Worm (Caenorhabditis elegans): ENCODE results near the gene xrn-1.

The xrn-1 gene

ce11 chrII:14055717-14056116 is 13.0 kb upstream of the xrn-1 start:
- no peak for TF ChIP-seq hif-1 (tag; optimal IDR thresholded peaks at IDR 0.05)
- TF ChIP-seq cey-2 (tag; optimal IDR thresholded peaks at IDR 0.05; ENCODE audit: borderline replicate concordance, insufficient read depth), result no peak
- no peak for TF ChIP-seq nhr-42 (GFP tag; IDR thresholded peaks at IDR 0.05)
- TF ChIP-seq aha-1 (tag), result peak; percentile 61
- TF ChIP-seq dmd-6 (GFP tag; IDR thresholded peaks at IDR 0.05), result peak; percentile 39; the same call in 1 of the 2 replicates
- no peak for TF ChIP-seq pha-4 (GFP tag; IDR thresholded peaks at IDR 0.05)
- no peak for TF ChIP-seq pha-4 (tag; optimal IDR thresholded peaks at IDR 0.05)
- no peak for TF ChIP-seq dmd-8 (GFP tag; IDR thresholded peaks at IDR 0.05)
- no peak for TF ChIP-seq daf-16 (GFP tag; optimal IDR thresholded peaks at IDR 0.05)
- TF ChIP-seq daf-16 (tag; optimal IDR thresholded peaks at IDR 0.05), result peak; percentile 33
- peak; percentile 37 for TF ChIP-seq dve-1 (tag; optimal IDR thresholded peaks at IDR 0.05; ENCODE audit: insufficient read depth)
- TF ChIP-seq rbr-2 (tag; optimal IDR thresholded peaks at IDR 0.05), result no peak
- TF ChIP-seq pqm-1 (tag; optimal IDR thresholded peaks at IDR 0.05), result peak; percentile 75
- no peak for TF ChIP-seq egl-43 (GFP tag; IDR thresholded peaks at IDR 0.05)
- TF ChIP-seq nhr-77 (tag; optimal IDR thresholded peaks at IDR 0.05), result peak; percentile 38
- no peak for TF ChIP-seq ceh-32 (tag; optimal IDR thresholded peaks at IDR 0.05; ENCODE audit: poor library complexity)
- TF ChIP-seq aly-2 (tag; optimal IDR thresholded peaks at IDR 0.05), result no peak
- TF ChIP-seq nhr-28 (tag; optimal IDR thresholded peaks at IDR 0.05), result peak; percentile 46
- TF ChIP-seq zfp-3 (GFP tag; conservative IDR thresholded peaks at IDR 0.05), result no peak
- TF ChIP-seq ama-1 (optimal IDR thresholded peaks at IDR 0.05), result no peak

DNA sequence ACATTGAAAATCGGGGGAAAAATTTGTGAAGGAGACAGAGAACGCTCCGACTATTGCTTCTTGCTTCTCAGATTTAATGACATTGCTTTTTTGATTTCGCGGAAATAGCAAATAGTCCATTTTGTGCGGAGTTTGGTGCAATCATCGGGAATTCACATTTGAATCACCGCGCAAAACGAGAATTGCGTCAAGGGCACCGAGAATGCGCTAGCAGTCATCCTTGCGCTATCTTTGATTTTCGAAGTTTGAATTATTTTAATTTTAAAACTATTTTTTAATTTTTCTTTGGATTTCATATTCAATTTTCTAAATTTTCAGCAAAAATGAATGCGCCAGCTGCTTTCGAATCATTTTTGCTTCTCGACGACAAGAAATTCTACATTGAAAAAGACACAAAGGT is 8.9 kb upstream of the xrn-1 start, which contains the start of gene rpb-11:
rpb-11 (plus strand) TSS at position 319 of the 400 bp plus-strand sequence.
- no peak for TF ChIP-seq zag-1 (tag; optimal IDR thresholded peaks at IDR 0.05)
- peak; percentile 94 for TF ChIP-seq duxl-1 (tag; optimal IDR thresholded peaks at IDR 0.05; ENCODE audit: poor library complexity)
- TF ChIP-seq nhr-102 (tag; optimal IDR thresholded peaks at IDR 0.05), result peak; percentile 95
- 0 out of 2 replicates have a peak, but pooled peaks have one; percentile 20 for TF ChIP-seq mxl-2 (GFP tag; conservative IDR thresholded peaks at IDR 0.05)
- TF ChIP-seq ceh-32 (tag; optimal IDR thresholded peaks at IDR 0.05; ENCODE audit: poor library complexity), result peak; percentile 48
- no peak for TF ChIP-seq unc-39 (tag; optimal IDR thresholded peaks at IDR 0.05)
- peak; percentile 72 for TF ChIP-seq arid-1 (GFP tag; conservative IDR thresholded peaks at IDR 0.05)
- no peak for TF ChIP-seq egl-27 (tag; optimal IDR thresholded peaks at IDR 0.05)
- TF ChIP-seq mes-2 (tag; optimal IDR thresholded peaks at IDR 0.05; ENCODE audit: poor library complexity, severe bottlenecking), result peak; percentile 97
- TF ChIP-seq F49E8.2 (tag; optimal IDR thresholded peaks at IDR 0.05; ENCODE audit: borderline replicate concordance), result peak; percentile 47
- peak; percentile 97 for TF ChIP-seq aha-1 (tag)
- no peak for TF ChIP-seq nhr-41 (GFP tag; IDR thresholded peaks at IDR 0.05)
- TF ChIP-seq ceh-44 (GFP tag; IDR thresholded peaks at IDR 0.05), result no peak
- peak; percentile 73 for TF ChIP-seq unc-130 (GFP tag; optimal IDR thresholded peaks at IDR 0.05)
- no peak for TF ChIP-seq aly-2 (tag; optimal IDR thresholded peaks at IDR 0.05)
- TF ChIP-seq lim-7 (GFP tag; IDR thresholded peaks at IDR 0.05), result no peak
- 0 out of 2 replicates have a peak, but pooled peaks have one; percentile 7 for TF ChIP-seq ZK337.2 (GFP tag; IDR thresholded peaks at IDR 0.05)
- peak; percentile 77 for TF ChIP-seq nhr-11 (tag; optimal IDR thresholded peaks at IDR 0.05)
- peak; percentile 76 for TF ChIP-seq nhr-28 (tag; optimal IDR thresholded peaks at IDR 0.05)
- no peak for TF ChIP-seq F26F4.8 (GFP tag; conservative IDR thresholded peaks at IDR 0.05)
- no peak for TF ChIP-seq ceh-28 (tag; optimal IDR thresholded peaks at IDR 0.05)
- peak; percentile 85 for TF ChIP-seq zfp-3 (GFP tag; conservative IDR thresholded peaks at IDR 0.05)
- TF ChIP-seq F37D6.2 (tag; optimal IDR thresholded peaks at IDR 0.05), result peak; percentile 83
- TF ChIP-seq nhr-111 (GFP tag; optimal IDR thresholded peaks at IDR 0.05), result no peak
- TF ChIP-seq dmd-9 (GFP tag; IDR thresholded peaks at IDR 0.05), result peak; percentile 72; the same call in 1 of the 2 replicates
- peak; percentile 48 for TF ChIP-seq jun-1 (tag; optimal IDR thresholded peaks at IDR 0.05)
- peak; percentile 69 for TF ChIP-seq vab-7 (GFP tag; IDR thresholded peaks at IDR 0.05)
- TF ChIP-seq mdl-1 (tag; optimal IDR thresholded peaks at IDR 0.05), result peak in 1 of 2 experiments; percentile 24
- TF ChIP-seq dpl-1 (GFP tag; optimal IDR thresholded peaks at IDR 0.05), result peak; percentile 99
- TF ChIP-seq saeg-2 (GFP tag; IDR thresholded peaks at IDR 0.05), result peak; percentile 71
- no peak for TF ChIP-seq nhr-76 (tag; optimal IDR thresholded peaks at IDR 0.05)
- TF ChIP-seq egl-43 (GFP tag; IDR thresholded peaks at IDR 0.05), result peak; percentile 78
- TF ChIP-seq F44E2.7 (GFP tag; IDR thresholded peaks at IDR 0.05), result no peak
- TF ChIP-seq cey-2 (tag; optimal IDR thresholded peaks at IDR 0.05; ENCODE audit: borderline replicate concordance, insufficient read depth), result no peak
- peak; percentile 7 for TF ChIP-seq ces-1 (GFP tag; optimal IDR thresholded peaks at IDR 0.05)
- TF ChIP-seq mdt-29 (GFP tag; IDR thresholded peaks at IDR 0.05), result 0 out of 2 replicates have a peak, but pooled peaks have one; percentile 32
- TF ChIP-seq dmd-6 (GFP tag; IDR thresholded peaks at IDR 0.05), result peak; percentile 85

Data from whole organism, L4 larva.